Fruit fly (Drosophila melanogaster) whole organism, adult: Measurements from ENCODE around the gene CG32706.

Experiments used
- CG5204 ChIP-seq: fragments of 200-800 bp; sonication (Bioruptor generic); optimal IDR thresholded peaks from 2 replicates; lab custom pipeline; 2016; ENCODE audit warnings: missing biosample characterization, missing genetic modification characterization
- CG7045 ChIP-seq: fragments of 200-800 bp; sonication (Bioruptor generic); optimal IDR thresholded peaks from 2 replicates; lab custom pipeline; 2017; ENCODE audit warnings: missing biosample characterization, mild to moderate bottlenecking, missing genetic modification characterization
- kay ChIP-seq: fragments of 200-800 bp; sonication (Bioruptor generic); peaks from one replicate; lab custom pipeline; 2016; ENCODE audit warnings: missing biosample characterization, missing genetic modification characterization, borderline replicate concordance

- TF ChIP-seq kay (GFP tag; lab: Kevin White, UChicago) (no peak), CG5204 (GFP tag; lab: Kevin White, UChicago) (no peak), CG7045 (GFP tag; lab: Kevin White, UChicago) (peak; percentile 9)
Measured at dm6 chrX:9109072-9109844, 22.3 kb downstream of the CG32706 start.
